Fruit fly (Drosophila melanogaster) whole organism, adult: ENCODE data around the gene Send2.

Experiments
- CG11617 ChIP-seq: fragments of 200-800 bp; sonication (Bioruptor generic); optimal IDR thresholded peaks from 2 replicates; lab custom pipeline; 2017; ENCODE audit warnings: mild to moderate bottlenecking, missing biosample characterization, missing genetic modification reagents, missing genetic modification characterization
- CG12768 ChIP-seq: fragments of 200-800 bp; sonication (Bioruptor generic); optimal IDR thresholded peaks from 2 replicates; lab custom pipeline; 2017; ENCODE audit warnings: missing biosample characterization, missing genetic modification characterization, mild to moderate bottlenecking, moderate library complexity, missing genetic modification reagents
- CG14711 ChIP-seq: fragments of 200-800 bp; sonication (Bioruptor generic); optimal IDR thresholded peaks from 2 replicates; lab custom pipeline; 2018; ENCODE audit warnings: missing biosample characterization, mild to moderate bottlenecking, missing genetic modification characterization, moderate library complexity
- CG1620 ChIP-seq: fragments of 200-800 bp; sonication (Bioruptor generic); optimal IDR thresholded peaks from 2 replicates; lab custom pipeline; 2016; ENCODE audit warnings: missing biosample characterization, missing genetic modification characterization
- CG33017 ChIP-seq: fragments of 200-800 bp; sonication (Bioruptor generic); optimal IDR thresholded peaks from 2 replicates; lab custom pipeline; 2018; ENCODE audit warnings: missing biosample characterization, mild to moderate bottlenecking, missing genetic modification characterization, moderate library complexity
- CG5204 ChIP-seq: fragments of 200-800 bp; sonication (Bioruptor generic); optimal IDR thresholded peaks from 2 replicates; lab custom pipeline; 2016; ENCODE audit warnings: missing biosample characterization, missing genetic modification characterization
- CG7045 ChIP-seq: fragments of 200-800 bp; sonication (Bioruptor generic); optimal IDR thresholded peaks from 2 replicates; lab custom pipeline; 2017; ENCODE audit warnings: missing biosample characterization, mild to moderate bottlenecking, missing genetic modification characterization
- CG7101 ChIP-seq: fragments of 200-800 bp; sonication (Bioruptor generic); optimal IDR thresholded peaks from 2 replicates; lab custom pipeline; 2018; ENCODE audit warnings: missing biosample characterization, mild to moderate bottlenecking, missing genetic modification characterization, moderate library complexity
- Clk ChIP-seq: fragments of 200-800 bp; sonication (Bioruptor generic); optimal IDR thresholded peaks from 2 replicates; lab custom pipeline; 2017; ENCODE audit warnings: missing biosample characterization, missing genetic modification characterization
- Crg-1 ChIP-seq: fragments of 200-800 bp; sonication (Bioruptor generic); optimal IDR thresholded peaks from 2 replicates; lab custom pipeline; 2016; ENCODE audit warnings: missing biosample characterization, missing genetic modification characterization
- Hr96 ChIP-seq: fragments of 200-800 bp; sonication (Bioruptor generic); optimal IDR thresholded peaks from 2 replicates; lab custom pipeline; 2016; ENCODE audit warnings: missing biosample characterization, missing genetic modification characterization
- Mnt ChIP-seq: fragments of 200-800 bp; sonication (Bioruptor generic); optimal IDR thresholded peaks from 2 replicates; lab custom pipeline; 2016; ENCODE audit warnings: missing biosample characterization, mild to moderate bottlenecking, missing genetic modification characterization
- bab1 ChIP-seq: fragments of 200-800 bp; sonication (Bioruptor generic); optimal IDR thresholded peaks from 3 replicates; lab custom pipeline; 2019; ENCODE audit warnings: missing biosample characterization, mild to moderate bottlenecking, missing genetic modification characterization, moderate library complexity
- cic ChIP-seq: fragments of 200-800 bp; sonication (Bioruptor generic); optimal IDR thresholded peaks from 2 replicates; lab custom pipeline; 2017; ENCODE audit warnings: missing biosample characterization, mild to moderate bottlenecking, missing genetic modification characterization, moderate library complexity
- cnc ChIP-seq, 2 experiments: fragments of >200 bp; optimal IDR thresholded peaks; 2 replicates each; lab custom pipeline; 2017
- kay ChIP-seq: fragments of 200-800 bp; sonication (Bioruptor generic); peaks from one replicate; lab custom pipeline; 2016; ENCODE audit warnings: missing biosample characterization, missing genetic modification characterization, borderline replicate concordance
- ovo ChIP-seq: fragments of 200-800 bp; sonication (Bioruptor generic); optimal IDR thresholded peaks from 2 replicates; lab custom pipeline; 2016; ENCODE audit warnings: missing biosample characterization, missing genetic modification characterization
- pad ChIP-seq: fragments of 200-800 bp; sonication (Bioruptor generic); optimal IDR thresholded peaks from 3 replicates; lab custom pipeline; 2017; ENCODE audit warnings: missing biosample characterization, missing genetic modification characterization, mild to moderate bottlenecking, moderate library complexity, missing genetic modification reagents
- tj ChIP-seq: fragments of 200-800 bp; sonication (Bioruptor generic); optimal IDR thresholded peaks from 3 replicates; lab custom pipeline; 2017; ENCODE audit warnings: missing biosample characterization, mild to moderate bottlenecking, missing genetic modification characterization, moderate library complexity
- toe ChIP-seq: fragments of 200-800 bp; sonication (Bioruptor generic); optimal IDR thresholded peaks from 2 replicates; lab custom pipeline; 2016; ENCODE audit warnings: missing biosample characterization, missing genetic modification characterization

Send2 gene

dm6 chr2L:14351441-14352127 lies 5.1 kb upstream of the Send2 start, which contains the start of gene CG43052:
CG43052 (plus strand) TSS chr2L:14352077.
- TF ChIP-seq pad (GFP tag; lab: Kevin White, UChicago) = no peak
- TF ChIP-seq bab1 (GFP tag; lab: Kevin White, UChicago) = no peak
- no peak for TF ChIP-seq cnc (optimal IDR thresholded peaks at IDR 0.05; lab: Kevin White, UChicago)
- no peak for TF ChIP-seq CG12768 (GFP tag; lab: Kevin White, UChicago)
- TF ChIP-seq CG5204 = no peak
- no peak for TF ChIP-seq CG11617
- peak; percentile 21 for TF ChIP-seq kay (GFP tag; lab: Kevin White, UChicago)

- no peak for TF ChIP-seq toe (GFP tag; lab: Kevin White, UChicago)
Measured at dm6 chr2L:14350587-14350986, 4.1 kb upstream of the Send2 start.

dm6 chr2L:14348602-14349001 lies 2.1 kb upstream of the Send2 start, which contains the start of gene mTTF:
mTTF (minus strand) TSS chr2L:14348790.
- no peak for TF ChIP-seq Hr96
- peak; percentile 71 for TF ChIP-seq bab1 (GFP tag; lab: Kevin White, UChicago)
- TF ChIP-seq tj (GFP tag; lab: Kevin White, UChicago) = no peak

dm6 chr2L:14340964-14341363 lies 5.5 kb downstream of the Send2 start:
- TF ChIP-seq CG12768 (GFP tag; lab: Kevin White, UChicago) (no peak), CG11617 (no peak), kay (GFP tag; lab: Kevin White, UChicago) (no peak), Hr96 (no peak), pad (GFP tag; lab: Kevin White, UChicago) (no peak), Mnt (GFP tag; lab: Kevin White, UChicago) (no peak), toe (GFP tag; lab: Kevin White, UChicago) (no peak), CG14711 (tag; lab: Kevin White, UChicago) (no peak), CG1620 (no peak), cic (GFP tag; lab: Kevin White, UChicago) (no peak)

- TF ChIP-seq tj (GFP tag; lab: Kevin White, UChicago) (no peak), CG33017 (tag; lab: Kevin White, UChicago) (no peak), cic (GFP tag; lab: Kevin White, UChicago) (no peak), Crg-1 (GFP tag; lab: Kevin White, UChicago) (no peak), Clk (no peak), CG7101 (no peak), CG5204 (no peak), CG11617 (no peak), pad (GFP tag; lab: Kevin White, UChicago) (no peak), ovo (no peak), CG12768 (GFP tag; lab: Kevin White, UChicago) (no peak), Hr96 (no peak), Mnt (GFP tag; lab: Kevin White, UChicago) (no peak), CG1620 (no peak), kay (GFP tag; lab: Kevin White, UChicago) (no peak), toe (GFP tag; lab: Kevin White, UChicago) (no peak), cnc (optimal IDR thresholded peaks at IDR 0.05; lab: Kevin White, UChicago) (no peak)
Measured at dm6 chr2L:14337940-14338339, 8.5 kb downstream of the Send2 start, which contains the start of gene CG15286. CG15286 (plus strand) TSS chr2L:14338240.

dm6 chr2L:14336311-14336836 lies 10.1 kb downstream of the Send2 start:
- TF ChIP-seq CG5204 = no peak
- TF ChIP-seq toe (GFP tag; lab: Kevin White, UChicago) = no peak
- no peak for TF ChIP-seq bab1 (GFP tag; lab: Kevin White, UChicago)
- peak; percentile 43 for TF ChIP-seq CG7101
- TF ChIP-seq tj (GFP tag; lab: Kevin White, UChicago) = no peak
- TF ChIP-seq CG33017 (tag; lab: Kevin White, UChicago) = peak; percentile 62
- peak; percentile 38 for TF ChIP-seq cic (GFP tag; lab: Kevin White, UChicago)
- no peak for TF ChIP-seq pad (GFP tag; lab: Kevin White, UChicago)
- TF ChIP-seq CG1620 = no peak
- no peak for TF ChIP-seq Mnt (GFP tag; lab: Kevin White, UChicago)
- TF ChIP-seq CG14711 (tag; lab: Kevin White, UChicago) = no peak
- peak; percentile 39 for TF ChIP-seq CG7045
- no peak for TF ChIP-seq Crg-1 (GFP tag; lab: Kevin White, UChicago)
- TF ChIP-seq kay (GFP tag; lab: Kevin White, UChicago) = peak; percentile 75
- TF ChIP-seq CG12768 (GFP tag; lab: Kevin White, UChicago) = peak; percentile 10

dm6 chr2L:14333965-14334364 lies 12.5 kb downstream of the Send2 start, which contains the start of gene CG33090:
CG33090 (plus strand) TSS chr2L:14334158.
- no peak for TF ChIP-seq Hr96
- no peak for TF ChIP-seq Mnt (GFP tag; lab: Kevin White, UChicago)
- no peak for TF ChIP-seq toe (GFP tag; lab: Kevin White, UChicago)
- TF ChIP-seq CG12768 (GFP tag; lab: Kevin White, UChicago) = no peak
- TF ChIP-seq cnc (optimal IDR thresholded peaks at IDR 0.05; lab: Kevin White, UChicago) = no peak
- no peak for TF ChIP-seq CG33017 (tag; lab: Kevin White, UChicago)
- no peak for TF ChIP-seq CG11617
- TF ChIP-seq CG14711 (tag; lab: Kevin White, UChicago) = no peak
- TF ChIP-seq tj (GFP tag; lab: Kevin White, UChicago) = no peak
- no peak for TF ChIP-seq CG5204
- no peak for TF ChIP-seq pad (GFP tag; lab: Kevin White, UChicago)
- TF ChIP-seq CG7045 = no peak
- no peak for TF ChIP-seq Clk
- TF ChIP-seq CG7101 = no peak
- no peak for TF ChIP-seq ovo
- TF ChIP-seq CG1620 = no peak
